Worm (Caenorhabditis elegans): Measurements from ENCODE around the gene K07B1.7.
A peak's percentile ranks its signal among the peaks of the same experiment; 100 is the strongest.

Gene K07B1.7

ce11 chrV:9303026-9303425 is 43.7 kb downstream of the K07B1.7 start, which contains the start of gene nhr-39:
Gene nhr-39, plus strand, starts transcription at chrV:9303326.
- TF ChIP-seq unc-39 (tag; optimal IDR thresholded peaks at IDR 0.05) (no peak), egl-27 (tag; optimal IDR thresholded peaks at IDR 0.05) (no peak), unc-55 (GFP tag; optimal IDR thresholded peaks at IDR 0.05) (no peak), nhr-77 (tag; optimal IDR thresholded peaks at IDR 0.05) (no peak), skn-1 (tag; optimal IDR thresholded peaks at IDR 0.05) (no peak), mab-5 (tag; optimal IDR thresholded peaks at IDR 0.05) (no peak), fos-1 (tag; optimal IDR thresholded peaks at IDR 0.05) (no peak), C34F6.9 (tag; optimal IDR thresholded peaks at IDR 0.05) (no peak), nhr-6 (tag; optimal IDR thresholded peaks at IDR 0.05) (no peak), lin-39 (tag; optimal IDR thresholded peaks at IDR 0.05) (no peak), ceh-16 (tag; optimal IDR thresholded peaks at IDR 0.05) (no peak), crh-2 (tag; optimal IDR thresholded peaks at IDR 0.05) (no peak), ztf-4 (tag; optimal IDR thresholded peaks at IDR 0.05) (no peak), peb-1 (tag; optimal IDR thresholded peaks at IDR 0.05) (no peak), sma-3 (GFP tag; optimal IDR thresholded peaks at IDR 0.05) (no peak)

- TF ChIP-seq ztf-11 (tag; optimal IDR thresholded peaks at IDR 0.05) (no peak), sma-3 (GFP tag; optimal IDR thresholded peaks at IDR 0.05) (no peak), ztf-4 (tag; optimal IDR thresholded peaks at IDR 0.05) (no peak), skn-1 (tag; optimal IDR thresholded peaks at IDR 0.05) (no peak), egl-27 (tag; optimal IDR thresholded peaks at IDR 0.05) (no peak), elt-1 (tag; optimal IDR thresholded peaks at IDR 0.05) (no peak), F13H6.1 (tag; optimal IDR thresholded peaks at IDR 0.05) (no peak)
Measured at ce11 chrV:9297332-9297731, 49.4 kb downstream of the K07B1.7 start, which contains the start of gene F44A2.5. Gene F44A2.5, plus strand, starts transcription at chrV:9297632.

- peak; percentile 17 for TF ChIP-seq F13H6.1 (tag; optimal IDR thresholded peaks at IDR 0.05)
- no peak for TF ChIP-seq R02D3.7 (tag; optimal IDR thresholded peaks at IDR 0.05)
- no peak for TF ChIP-seq lin-13 (GFP tag; optimal IDR thresholded peaks at IDR 0.05)
- no peak for TF ChIP-seq unc-55 (GFP tag; optimal IDR thresholded peaks at IDR 0.05)
- TF ChIP-seq ztf-11 (tag; optimal IDR thresholded peaks at IDR 0.05) = no peak
Measured at ce11 chrV:9295581-9295980, 51.2 kb downstream of the K07B1.7 start.
